Worm (Caenorhabditis elegans) whole organism, L4 larva: ENCODE results near the gene rga-3.

Experiments used
- F10B5.3 ChIP-seq: sonication (generic microtip); optimal IDR thresholded peaks from 2 replicates; lab custom pipeline; 2016; ENCODE audit warnings: mild to moderate bottlenecking, missing genetic modification characterization, missing compliant biosample characterization
- F37D6.2 ChIP-seq: sonication (generic microtip); optimal IDR thresholded peaks from 2 replicates; lab custom pipeline; 2016; ENCODE audit warnings: mild to moderate bottlenecking, missing genetic modification characterization, missing compliant biosample characterization
- R02D3.7 ChIP-seq: fragments of 150-350 bp; sonication (generic microtip); optimal IDR thresholded peaks from 3 replicates; lab custom pipeline; 2014; ENCODE audit warnings: missing biosample characterization, missing genetic modification characterization
- Y48G9A.11 ChIP-seq: fragments of 200-800 bp; sonication (Bioruptor generic); IDR thresholded peaks from 2 replicates; pipeline ENCODE4 v1.3.6; 2022; ENCODE audit warnings: missing genetic modification reagents, missing genetic modification characterization, missing compliant biosample characterization
- Y5F2A.4 ChIP-seq: fragments of 200-800 bp; sonication (Bioruptor generic); optimal IDR thresholded peaks from 2 replicates; lab custom pipeline; 2018; ENCODE audit warnings: mild to moderate bottlenecking, missing genetic modification characterization, missing compliant biosample characterization
- ZK337.2 ChIP-seq: fragments of 200-800 bp; sonication (Bioruptor generic); IDR thresholded peaks from 2 replicates; pipeline ENCODE4 v1.3.6; 2022; ENCODE audit warnings: missing genetic modification reagents, missing genetic modification characterization, missing compliant biosample characterization
- aly-2 ChIP-seq: sonication (generic microtip); optimal IDR thresholded peaks from 2 replicates; lab custom pipeline; 2018; ENCODE audit warnings: missing biosample characterization, missing genetic modification characterization
- ama-1 ChIP-seq: fragments of 150-350 bp; optimal IDR thresholded peaks from 2 replicates; lab custom pipeline; 2014; ENCODE audit warnings: inconsistent platforms, mixed read lengths
- arid-1 ChIP-seq: fragments of 200-800 bp; sonication (Bioruptor generic); conservative IDR thresholded peaks from 2 replicates; pipeline ENCODE4 v1.3.6; 2022; ENCODE audit warnings: missing genetic modification reagents, missing genetic modification characterization, missing compliant biosample characterization
- attf-4 ChIP-seq: sonication (generic microtip); optimal IDR thresholded peaks from 3 replicates; lab custom pipeline; 2017; ENCODE audit warnings: missing biosample characterization, missing genetic modification characterization
- ceh-20 ChIP-seq: fragments of 200-800 bp; sonication (Bioruptor generic); IDR thresholded peaks from 2 replicates; pipeline ENCODE4 v1.3.6; 2022; ENCODE audit warnings: missing genetic modification reagents, missing genetic modification characterization, missing compliant biosample characterization
- ceh-28 ChIP-seq: fragments of 150-350 bp; optimal IDR thresholded peaks from 2 replicates; lab custom pipeline; 2014; ENCODE audit warnings: missing biosample characterization, missing genetic modification reagents, missing genetic modification characterization
- ceh-32 ChIP-seq: sonication (generic microtip); optimal IDR thresholded peaks from 2 replicates; lab custom pipeline; 2016; ENCODE audit warnings: mild to moderate bottlenecking, missing genetic modification characterization, missing compliant biosample characterization; ENCODE audit not compliant: poor library complexity
- ceh-62 ChIP-seq: sonication (generic microtip); optimal IDR thresholded peaks from 2 replicates; lab custom pipeline; 2017; ENCODE audit warnings: missing biosample characterization, missing genetic modification characterization
- ceh-82 ChIP-seq: sonication (generic microtip); optimal IDR thresholded peaks from 2 replicates; lab custom pipeline; 2017; ENCODE audit warnings: missing biosample characterization, missing genetic modification characterization
- cey-2 ChIP-seq: sonication (generic microtip); optimal IDR thresholded peaks from 3 replicates; lab custom pipeline; 2017; ENCODE audit warnings: missing genetic modification characterization, mild to moderate bottlenecking, missing compliant biosample characterization, antibody characterized with exemption, borderline replicate concordance; ENCODE audit not compliant: insufficient read depth
- ctbp-1 ChIP-seq: fragments of 200-800 bp; sonication (Bioruptor generic); IDR thresholded peaks from 2 replicates; pipeline ENCODE4 v1.3.6; 2022; ENCODE audit warnings: missing genetic modification reagents, missing genetic modification characterization, missing compliant biosample characterization
- daf-12 ChIP-seq: fragments of 150-350 bp; optimal IDR thresholded peaks from 2 replicates; lab custom pipeline; 2014; ENCODE audit warnings: missing biosample characterization, missing genetic modification reagents, missing genetic modification characterization
- dmd-6 ChIP-seq: fragments of 200-800 bp; sonication (Bioruptor generic); IDR thresholded peaks from 2 replicates; pipeline ENCODE4 v1.3.6; 2022; ENCODE audit warnings: missing genetic modification reagents, missing genetic modification characterization, missing compliant biosample characterization
- dmd-8 ChIP-seq: fragments of 200-800 bp; sonication (Bioruptor generic); IDR thresholded peaks from 2 replicates; pipeline ENCODE4 v1.3.6; 2022; ENCODE audit warnings: missing genetic modification characterization, missing compliant biosample characterization
- dmd-9 ChIP-seq: fragments of 200-800 bp; sonication (Bioruptor generic); IDR thresholded peaks from 2 replicates; pipeline ENCODE4 v1.3.6; 2022; ENCODE audit warnings: missing genetic modification reagents, missing genetic modification characterization, missing compliant biosample characterization
- dve-1 ChIP-seq: sonication (generic microtip); optimal IDR thresholded peaks from 2 replicates; lab custom pipeline; 2017; ENCODE audit warnings: antibody characterized with exemption, mild to moderate bottlenecking, missing genetic modification characterization, missing compliant biosample characterization; ENCODE audit not compliant: insufficient read depth
- egl-27 ChIP-seq: sonication (generic microtip); optimal IDR thresholded peaks from 3 replicates; lab custom pipeline; 2017; ENCODE audit warnings: missing biosample characterization, missing genetic modification reagents, missing genetic modification characterization
- fkh-10 ChIP-seq: fragments of 150-350 bp; optimal IDR thresholded peaks from 2 replicates; lab custom pipeline; 2014; ENCODE audit warnings: missing biosample characterization, missing genetic modification reagents, missing genetic modification characterization
- hlh-11 ChIP-seq: fragments of 200-800 bp; sonication (Bioruptor generic); optimal IDR thresholded peaks from 2 replicates; lab custom pipeline; 2018; ENCODE audit warnings: mild to moderate bottlenecking, missing genetic modification characterization, missing compliant biosample characterization
- jun-1 ChIP-seq: fragments of 150-350 bp; optimal IDR thresholded peaks from 2 replicates; lab custom pipeline; 2014; ENCODE audit warnings: missing biosample characterization, missing genetic modification reagents, missing genetic modification characterization
- lin-1 ChIP-seq: fragments of 200-800 bp; sonication (Bioruptor generic); IDR thresholded peaks from 2 replicates; pipeline ENCODE4 v1.3.6; 2022; ENCODE audit warnings: missing genetic modification reagents, missing genetic modification characterization, missing compliant biosample characterization
- lin-29 ChIP-seq: fragments of 200-800 bp; sonication (Bioruptor generic); IDR thresholded peaks from 2 replicates; pipeline ENCODE4 v1.3.6; 2022; ENCODE audit warnings: missing genetic modification reagents, missing genetic modification characterization, missing compliant biosample characterization
- lin-38 ChIP-seq: fragments of 200-800 bp; sonication (Bioruptor generic); IDR thresholded peaks from 2 replicates; pipeline ENCODE4 v1.3.6; 2022; ENCODE audit warnings: missing genetic modification reagents, missing genetic modification characterization, missing compliant biosample characterization
- lir-3 ChIP-seq: sonication (generic microtip); optimal IDR thresholded peaks from 2 replicates; lab custom pipeline; 2016; ENCODE audit warnings: mild to moderate bottlenecking, missing genetic modification characterization, missing compliant biosample characterization
- lsy-2 ChIP-seq, 2 experiments: fragments of 150-350 bp in 1 of 2; sonication (generic microtip) in 1 of 2; optimal IDR thresholded peaks; 2 replicates each; lab custom pipeline; 2014 to 2017; ENCODE audit warnings: missing biosample characterization in 2 of 2, missing genetic modification characterization in 2 of 2
- mdl-1 ChIP-seq, 2 experiments: fragments of 150-350 bp in 1 of 2; sonication (generic microtip) in 1 of 2; optimal IDR thresholded peaks; 2 replicates each; lab custom pipeline; 2014 to 2017; ENCODE audit warnings: missing biosample characterization in 2 of 2, missing genetic modification characterization in 2 of 2
- mxl-2 ChIP-seq: fragments of 200-800 bp; sonication (Bioruptor generic); conservative IDR thresholded peaks from 2 replicates; pipeline ENCODE4 v1.3.6; 2022; ENCODE audit warnings: missing genetic modification reagents, missing genetic modification characterization, missing compliant biosample characterization
- nhr-10 ChIP-seq: fragments of 150-350 bp; optimal IDR thresholded peaks from 2 replicates; lab custom pipeline; 2014; ENCODE audit warnings: missing biosample characterization, missing genetic modification characterization
- nhr-102 ChIP-seq: sonication (generic microtip); optimal IDR thresholded peaks from 2 replicates; lab custom pipeline; 2016; ENCODE audit warnings: mild to moderate bottlenecking, missing genetic modification characterization, moderate library complexity, missing compliant biosample characterization
- nhr-237 ChIP-seq: sonication (generic microtip); optimal IDR thresholded peaks from 2 replicates; lab custom pipeline; 2017; ENCODE audit warnings: missing biosample characterization, missing genetic modification characterization
- nhr-25 ChIP-seq: sonication (generic microtip); optimal IDR thresholded peaks from 2 replicates; lab custom pipeline; 2017; ENCODE audit warnings: missing genetic modification characterization, mild to moderate bottlenecking, missing compliant biosample characterization, antibody characterized with exemption, moderate library complexity, borderline replicate concordance; ENCODE audit not compliant: insufficient read depth
- nhr-28 ChIP-seq: fragments of 150-350 bp; optimal IDR thresholded peaks from 2 replicates; lab custom pipeline; 2014; ENCODE audit warnings: missing biosample characterization, missing genetic modification characterization
- nhr-42 ChIP-seq: fragments of 200-800 bp; sonication (Bioruptor generic); IDR thresholded peaks from 2 replicates; pipeline ENCODE4 v1.3.6; 2022; ENCODE audit warnings: missing genetic modification characterization, missing compliant biosample characterization
- nhr-48 ChIP-seq: sonication (generic microtip); optimal IDR thresholded peaks from 2 replicates; lab custom pipeline; 2016; ENCODE audit warnings: mild to moderate bottlenecking, missing genetic modification characterization, missing compliant biosample characterization
- nhr-76 ChIP-seq: fragments of 150-350 bp; optimal IDR thresholded peaks from 2 replicates; lab custom pipeline; 2014; ENCODE audit warnings: missing biosample characterization, missing genetic modification characterization
- nhr-77 ChIP-seq: fragments of 150-350 bp; optimal IDR thresholded peaks from 2 replicates; lab custom pipeline; 2014; ENCODE audit warnings: missing biosample characterization, missing genetic modification characterization
- saeg-2 ChIP-seq: fragments of 200-800 bp; sonication (Bioruptor generic); IDR thresholded peaks from 2 replicates; pipeline ENCODE4 v1.3.6; 2022; ENCODE audit warnings: missing genetic modification reagents, missing genetic modification characterization, missing compliant biosample characterization
- sdz-12 ChIP-seq: fragments of 200-800 bp; sonication (Bioruptor generic); optimal IDR thresholded peaks from 2 replicates; lab custom pipeline; 2018; ENCODE audit warnings: mild to moderate bottlenecking, missing genetic modification characterization, missing compliant biosample characterization
- set-16 ChIP-seq: fragments of 200-800 bp; sonication (Bioruptor generic); IDR thresholded peaks from 2 replicates; pipeline ENCODE4 v1.3.6; 2022; ENCODE audit warnings: missing genetic modification reagents, missing genetic modification characterization, missing compliant biosample characterization
- skn-1 ChIP-seq: fragments of 150-350 bp; optimal IDR thresholded peaks from 2 replicates; lab custom pipeline; 2014; ENCODE audit warnings: missing biosample characterization, missing genetic modification characterization
- snpc-4 ChIP-seq: fragments of 150-350 bp; optimal IDR thresholded peaks from 2 replicates; lab custom pipeline; 2014; ENCODE audit warnings: missing biosample characterization, missing genetic modification characterization
- spr-3 ChIP-seq: fragments of 200-800 bp; sonication (Bioruptor generic); optimal IDR thresholded peaks from 2 replicates; lab custom pipeline; 2018; ENCODE audit warnings: mild to moderate bottlenecking, missing genetic modification characterization, missing compliant biosample characterization
- tag-97 ChIP-seq: fragments of 200-800 bp; sonication (Bioruptor generic); IDR thresholded peaks from 2 replicates; pipeline ENCODE4 v1.3.6; 2022; ENCODE audit warnings: missing genetic modification characterization, missing compliant biosample characterization
- tra-1 ChIP-seq: fragments of 200-800 bp; sonication (Bioruptor generic); IDR thresholded peaks from 2 replicates; pipeline ENCODE4 v1.3.6; 2022; ENCODE audit warnings: missing genetic modification reagents, missing genetic modification characterization, missing compliant biosample characterization
- zag-1 ChIP-seq: fragments of 150-350 bp; optimal IDR thresholded peaks from 2 replicates; lab custom pipeline; 2014; ENCODE audit warnings: missing biosample characterization, missing genetic modification characterization
- zfp-2 ChIP-seq: sonication (generic microtip); optimal IDR thresholded peaks from 2 replicates; lab custom pipeline; 2016; ENCODE audit warnings: mild to moderate bottlenecking, missing genetic modification characterization, missing compliant biosample characterization
- zip-11 ChIP-seq: fragments of 200-800 bp; sonication (Bioruptor generic); IDR thresholded peaks from 2 replicates; pipeline ENCODE4 v1.3.6; 2022; ENCODE audit warnings: missing genetic modification characterization, missing compliant biosample characterization

The rga-3 gene

DNA sequence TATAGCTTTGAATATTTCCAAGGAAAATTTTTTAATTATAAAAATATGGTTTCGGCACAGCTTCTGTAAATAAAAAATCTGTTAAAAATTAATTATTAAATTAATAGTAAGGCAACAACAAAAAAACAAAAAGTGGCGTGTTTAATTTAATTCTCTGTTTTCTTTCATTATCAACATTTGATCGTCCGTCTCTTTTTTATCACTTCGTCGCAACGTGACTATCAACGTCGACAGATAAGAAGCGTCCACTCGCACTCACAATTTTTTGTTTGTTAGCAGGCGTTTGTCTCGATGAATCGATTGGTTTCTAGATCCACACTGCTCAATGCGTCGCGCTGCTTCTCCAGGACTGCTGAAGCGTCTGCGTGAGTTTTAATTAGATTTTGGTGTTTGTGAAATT, 5.0 kb upstream of the rga-3 start, which contains the start of gene gcst-1:
TSS of gene gcst-1 (plus strand) at position 277 of the 400 bp plus-strand sequence.
- TF ChIP-seq daf-12, result no peak
- no peak for TF ChIP-seq ceh-82 (tag; lab: Kevin White, UChicago)
- TF ChIP-seq nhr-76 (tag; lab: Kevin White, UChicago), result no peak
- TF ChIP-seq zfp-2 (tag; lab: Kevin White, UChicago), result no peak
- no peak for TF ChIP-seq nhr-25 (tag; lab: Kevin White, UChicago)
- no peak for TF ChIP-seq nhr-42
- TF ChIP-seq spr-3 (GFP tag; lab: Kevin White, UChicago), result no peak
- TF ChIP-seq zag-1 (tag; lab: Kevin White, UChicago), result no peak
- TF ChIP-seq sdz-12 (GFP tag; lab: Kevin White, UChicago), result no peak
- TF ChIP-seq attf-4, result no peak
- no peak for TF ChIP-seq ZK337.2 (GFP tag; lab: Robert Waterston, UW)
- no peak for TF ChIP-seq aly-2 (tag; lab: Kevin White, UChicago)
- no peak for TF ChIP-seq F37D6.2 (tag; lab: Kevin White, UChicago)
- no peak for TF ChIP-seq nhr-237 (tag; lab: Kevin White, UChicago)
- TF ChIP-seq F10B5.3 (tag; lab: Kevin White, UChicago), result peak; percentile 12
- no peak for TF ChIP-seq ceh-20 (GFP tag; lab: Robert Waterston, UW)
- TF ChIP-seq ceh-62 (tag; lab: Kevin White, UChicago), result no peak
- peak; percentile 83 for TF ChIP-seq dmd-6
- no peak for TF ChIP-seq Y48G9A.11 (GFP tag; lab: Robert Waterston, UW)
- no peak for TF ChIP-seq mxl-2 (GFP tag; lab: Robert Waterston, UW)
- no peak for TF ChIP-seq lsy-2 (tag; optimal IDR thresholded peaks at IDR 0.05; lab: Kevin White, UChicago)
- TF ChIP-seq cey-2 (tag; lab: Kevin White, UChicago), result no peak
- no peak for TF ChIP-seq ceh-32 (tag; lab: Kevin White, UChicago)
- peak; percentile 70 for TF ChIP-seq dve-1 (tag; lab: Kevin White, UChicago)
- TF ChIP-seq jun-1 (tag; lab: Kevin White, UChicago), result no peak
- peak; percentile 80 for TF ChIP-seq nhr-28
- no peak for TF ChIP-seq egl-27
- peak; percentile 14 for TF ChIP-seq nhr-48 (tag; lab: Kevin White, UChicago)
- TF ChIP-seq nhr-77, result peak; percentile 49
- TF ChIP-seq mdl-1 (tag; optimal IDR thresholded peaks at IDR 0.05; lab: Kevin White, UChicago), result peak in 1 of 2 experiments; percentile 74
- TF ChIP-seq R02D3.7, result no peak
- peak; percentile 65 for TF ChIP-seq hlh-11 (tag; lab: Kevin White, UChicago)
- peak; percentile 33; the same call in 1 of the 2 replicates for TF ChIP-seq lin-1 (GFP tag; lab: Robert Waterston, UW)
- no peak for TF ChIP-seq zip-11
- peak; percentile 54 for TF ChIP-seq ama-1
- no peak for TF ChIP-seq dmd-8
- no peak for TF ChIP-seq dmd-9 (GFP tag; lab: Robert Waterston, UW)
- no peak for TF ChIP-seq lin-29 (GFP tag; lab: Robert Waterston, UW)
- TF ChIP-seq fkh-10 (GFP tag; lab: Kevin White, UChicago), result no peak
- TF ChIP-seq tra-1, result no peak
- TF ChIP-seq skn-1, result no peak
- no peak for TF ChIP-seq lin-38 (GFP tag; lab: Robert Waterston, UW)
- no peak for TF ChIP-seq snpc-4 (tag; lab: Kevin White, UChicago)
- TF ChIP-seq nhr-102 (tag; lab: Kevin White, UChicago), result no peak
- TF ChIP-seq lir-3, result no peak
- no peak for TF ChIP-seq set-16 (GFP tag; lab: Robert Waterston, UW)
- no peak for TF ChIP-seq tag-97 (GFP tag; lab: Robert Waterston, UW)
- no peak for TF ChIP-seq nhr-10 (tag; lab: Kevin White, UChicago)
- TF ChIP-seq ctbp-1 (GFP tag; lab: Robert Waterston, UW), result no peak
- no peak for TF ChIP-seq saeg-2 (GFP tag; lab: Robert Waterston, UW)
- no peak for TF ChIP-seq arid-1 (GFP tag; lab: Robert Waterston, UW)
- TF ChIP-seq Y5F2A.4 (GFP tag; lab: Kevin White, UChicago), result no peak
- no peak for TF ChIP-seq ceh-28 (tag; lab: Kevin White, UChicago)
